Worm (Caenorhabditis elegans) whole organism, L1 larva: Measurements from ENCODE around the gene mrpl-42.

ENCODE experiments used
- aly-2 ChIP-seq: fragments of 150-350 bp; optimal IDR thresholded peaks from 2 replicates; lab custom pipeline; 2014; ENCODE audit warnings: missing biosample characterization, missing genetic modification characterization
- ces-1 ChIP-seq: fragments of 150-350 bp; optimal IDR thresholded peaks from 2 replicates; lab custom pipeline; 2014; ENCODE audit warnings: missing biosample characterization, missing genetic modification reagents, missing genetic modification characterization
- efl-1 ChIP-seq, 4 experiments: fragments of 150-350 bp; optimal IDR thresholded peaks in 3 of 4; peaks in 1 of 4; 1 replicate in 1 of 4; 2 replicates in 3 of 4; lab custom pipeline; 2014; ENCODE audit warnings: missing biosample characterization in 2 of 4, missing genetic modification characterization in 2 of 4, missing genetic modification reagents in 2 of 4
- irx-1 ChIP-seq: sonication (generic microtip); optimal IDR thresholded peaks from 2 replicates; lab custom pipeline; 2016; ENCODE audit warnings: missing genetic modification characterization, missing compliant biosample characterization
- lin-13 ChIP-seq: fragments of 150-350 bp; optimal IDR thresholded peaks from 2 replicates; lab custom pipeline; 2014; ENCODE audit warnings: missing biosample characterization, missing genetic modification reagents, missing genetic modification characterization
- lin-39 ChIP-seq: fragments of 150-350 bp; optimal IDR thresholded peaks from 2 replicates; lab custom pipeline; 2014; ENCODE audit warnings: missing biosample characterization, missing genetic modification reagents, missing genetic modification characterization
- nhr-47 ChIP-seq: sonication (generic microtip); optimal IDR thresholded peaks from 2 replicates; lab custom pipeline; 2016; ENCODE audit warnings: mild to moderate bottlenecking, missing genetic modification characterization, moderate library complexity, missing compliant biosample characterization
- nhr-76 ChIP-seq: sonication (generic microtip); optimal IDR thresholded peaks from 2 replicates; lab custom pipeline; 2017; ENCODE audit warnings: missing biosample characterization, missing genetic modification characterization
- nhr-85 ChIP-seq: sonication (generic microtip); peaks from one replicate; lab custom pipeline; 2016; ENCODE audit warnings: missing genetic modification characterization, inconsistent platforms, missing compliant biosample characterization
- skn-1 ChIP-seq: fragments of 150-350 bp; optimal IDR thresholded peaks from 2 replicates; lab custom pipeline; 2014; ENCODE audit warnings: missing biosample characterization, missing genetic modification characterization
- snpc-4 ChIP-seq: fragments of 150-350 bp; optimal IDR thresholded peaks from 2 replicates; lab custom pipeline; 2014; ENCODE audit warnings: missing biosample characterization, missing genetic modification characterization
- sox-4 ChIP-seq: sonication (generic microtip); optimal IDR thresholded peaks from 2 replicates; lab custom pipeline; 2016; ENCODE audit warnings: missing genetic modification characterization, missing compliant biosample characterization
- swsn-7 ChIP-seq: sonication (generic microtip); optimal IDR thresholded peaks from 2 replicates; lab custom pipeline; 2016; ENCODE audit warnings: missing genetic modification characterization, missing compliant biosample characterization
- unc-98 ChIP-seq: fragments of 200-800 bp; sonication (Bioruptor generic); IDR thresholded peaks from 2 replicates; pipeline ENCODE4 v1.3.6; 2022; ENCODE audit warnings: missing genetic modification characterization, missing compliant biosample characterization
- zag-1 ChIP-seq: fragments of 150-350 bp; optimal IDR thresholded peaks from 2 replicates; lab custom pipeline; 2014; ENCODE audit warnings: missing biosample characterization, missing genetic modification characterization
- zip-4 ChIP-seq: fragments of 200-800 bp; sonication (Bioruptor generic); optimal IDR thresholded peaks from 2 replicates; lab custom pipeline; 2018; ENCODE audit warnings: mild to moderate bottlenecking, missing genetic modification characterization, moderate library complexity, missing compliant biosample characterization
- ztf-4 ChIP-seq: fragments of 150-350 bp; optimal IDR thresholded peaks from 2 replicates; lab custom pipeline; 2014; ENCODE audit warnings: missing biosample characterization, missing genetic modification characterization

Gene mrpl-42

DNA sequence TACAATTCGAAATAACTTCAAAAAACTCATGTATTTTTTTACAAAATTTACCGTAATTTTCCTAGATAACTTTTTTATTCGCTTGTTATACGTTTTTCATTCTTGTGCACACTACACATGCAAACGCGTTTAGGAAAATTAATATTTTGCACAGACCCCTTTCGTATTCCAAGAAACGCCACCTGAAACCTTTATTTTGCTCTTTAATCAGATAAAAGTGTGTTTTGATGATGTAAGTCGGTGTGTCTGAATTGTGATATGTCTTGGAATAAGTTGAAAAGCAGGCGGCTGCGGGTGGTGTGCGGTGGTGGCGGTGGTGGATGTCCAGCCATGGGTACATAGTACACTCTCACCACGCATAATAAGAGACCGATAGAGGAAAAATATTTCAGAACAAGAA lies 40.9 kb downstream of the mrpl-42 start (continued):
- no peak for TF ChIP-seq aly-2 (tag; lab: Kevin White, UChicago)

DNA sequence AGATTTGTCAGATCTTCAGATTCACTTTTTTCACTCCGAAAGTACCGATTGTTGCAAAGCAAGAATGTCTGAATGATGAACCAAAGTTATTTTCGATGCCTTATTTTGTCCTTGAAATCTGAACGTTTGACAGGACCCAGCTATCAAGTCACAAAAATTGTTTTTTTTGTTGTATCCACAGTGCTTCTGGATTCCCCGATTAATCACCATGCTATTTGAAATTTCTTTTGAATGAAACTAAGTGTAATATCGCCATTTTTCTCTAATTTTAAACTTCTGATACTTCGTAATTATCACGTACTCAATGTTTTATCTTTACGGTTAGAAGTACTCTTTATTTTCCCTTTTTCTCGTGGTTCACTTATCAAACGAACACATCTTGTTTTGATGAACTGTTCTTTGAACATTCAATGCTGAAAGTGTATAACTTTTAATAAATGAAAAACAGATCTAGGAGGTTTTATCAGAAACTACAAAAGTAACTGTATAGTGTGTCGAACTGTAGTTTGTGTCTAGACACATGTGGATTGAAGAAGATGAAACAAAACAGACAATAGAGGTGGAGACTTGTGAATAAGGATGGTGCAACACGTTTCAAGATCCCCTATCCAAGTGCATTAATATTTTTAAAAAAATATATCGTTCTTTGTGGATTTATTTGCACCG lies 42.6 kb downstream of the mrpl-42 start:
- TF ChIP-seq efl-1 (optimal IDR thresholded peaks at IDR 0.05; lab: Kevin White, UChicago) (no peak), efl-1 (GFP tag; optimal IDR thresholded peaks at IDR 0.05 in 1 of 2; lab: Kevin White, UChicago) (peak in 1 of 2 experiments; percentile 13), lin-39 (tag; lab: Kevin White, UChicago) (no peak), swsn-7 (tag; lab: Kevin White, UChicago) (no peak)

DNA sequence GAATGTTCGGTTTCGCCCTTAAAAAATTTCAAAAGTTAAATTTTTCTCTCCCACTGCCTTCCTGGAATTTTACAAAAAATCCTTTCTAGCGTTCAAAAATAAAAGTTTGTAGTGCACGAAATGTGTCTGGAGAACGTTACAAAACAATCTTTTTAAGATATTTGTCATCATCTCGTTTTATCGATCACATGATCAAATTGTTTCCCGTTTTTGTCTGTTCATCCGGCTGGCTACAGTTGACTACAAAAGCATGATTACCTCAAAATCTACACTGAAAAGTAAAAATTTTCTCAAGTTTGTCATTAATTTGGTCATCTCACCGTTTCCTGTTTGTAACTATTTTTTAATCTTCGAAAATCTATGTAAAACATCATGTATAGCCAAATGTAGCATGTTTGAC lies 43.2 kb downstream of the mrpl-42 start:
- no peak for TF ChIP-seq zag-1 (tag; lab: Kevin White, UChicago)
- no peak for TF ChIP-seq lin-13
- no peak for TF ChIP-seq unc-98 (GFP tag; lab: Robert Waterston, UW)
- TF ChIP-seq irx-1 (tag; lab: Kevin White, UChicago): no peak
- no peak for TF ChIP-seq ces-1
- TF ChIP-seq ztf-4 (tag; lab: Kevin White, UChicago): no peak
- TF ChIP-seq skn-1: peak; percentile 73
- TF ChIP-seq nhr-47 (tag; lab: Kevin White, UChicago): no peak
- no peak for TF ChIP-seq zip-4 (GFP tag; lab: Kevin White, UChicago)
- TF ChIP-seq nhr-85 (tag; lab: Kevin White, UChicago): peak; percentile 53
- TF ChIP-seq, all 84 proteins: peak for 2

DNA sequence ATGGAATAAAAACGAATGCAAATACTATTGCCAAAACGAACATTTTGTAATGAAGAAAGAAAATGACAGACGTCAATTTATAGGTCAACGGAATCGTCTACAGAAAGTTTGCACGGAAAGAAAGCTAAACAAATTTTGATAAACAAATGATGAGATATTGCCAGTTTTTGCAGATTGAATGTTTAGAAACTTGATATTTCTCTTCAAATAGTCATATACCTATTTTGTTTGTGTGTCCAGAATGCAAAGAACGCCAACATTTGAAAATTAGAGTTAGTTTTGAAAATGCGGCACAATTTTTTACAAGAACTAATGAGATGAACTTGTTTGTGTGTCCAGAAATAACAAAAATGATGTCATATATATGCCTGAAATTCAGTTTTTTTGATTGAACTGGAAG lies 49.0 kb downstream of the mrpl-42 start, which contains the start of gene Y73F4A.1:
Y73F4A.1 (minus strand) TSS at position 101 of the 400 bp plus-strand sequence.
- TF ChIP-seq sox-4 (tag; lab: Kevin White, UChicago) (no peak), nhr-76 (tag; lab: Kevin White, UChicago) (no peak), snpc-4 (tag; lab: Kevin White, UChicago) (no peak)
- TF ChIP-seq, all 84 proteins: peak for 0
